Worm (Caenorhabditis elegans) whole organism, L4/young adult: ENCODE data around the gene ZK809.8.
A peak's percentile ranks its signal among the peaks of the same experiment; 100 is the strongest.

Source experiments
- dao-5 ChIP-seq: sonication (generic microtip); optimal IDR thresholded peaks from 2 replicates; lab custom pipeline; 2016; ENCODE audit warnings: missing genotype, missing genetic modification characterization, moderate library complexity, missing compliant biosample characterization
- him-1 ChIP-seq: sonication (generic microtip); optimal IDR thresholded peaks from 2 replicates; lab custom pipeline; 2016; ENCODE audit warnings: missing genotype, missing genetic modification reagents, missing genetic modification characterization, missing compliant biosample characterization

- TF ChIP-seq dao-5 (tag; lab: Kevin White, UChicago) (peak; percentile 55), him-1 (tag; lab: Kevin White, UChicago) (peak; percentile 52)
Observed at ce11 chrIV:11692071-11692673, 43.3 kb upstream of the ZK809.8 start.
